Fruit fly (Drosophila melanogaster) whole organism, embryonic: ENCODE data around the gene Syx8.

Experiments
- Blimp-1 ChIP-seq: fragments of 200-800 bp; sonication (Bioruptor generic); optimal IDR thresholded peaks from 3 replicates; lab custom pipeline; 2018; ENCODE audit warnings: missing biosample characterization, missing genetic modification characterization, mild to moderate bottlenecking, moderate library complexity, missing genetic modification reagents
- CG12071 ChIP-seq: fragments of 200-800 bp; sonication (Bioruptor generic); optimal IDR thresholded peaks from 3 replicates; lab custom pipeline; 2018; ENCODE audit warnings: missing biosample characterization, mild to moderate bottlenecking, missing genetic modification characterization
- CG13287 ChIP-seq: fragments of 200-800 bp; sonication (Bioruptor generic); IDR thresholded peaks from 2 replicates; pipeline ENCODE4 v1.3.6; 2022; ENCODE audit warnings: missing biosample characterization, missing genetic modification characterization; ENCODE audit not compliant: partially characterized antibody
- CG14710 ChIP-seq: fragments of 200-800 bp; sonication (Bioruptor generic); optimal IDR thresholded peaks from 3 replicates; lab custom pipeline; 2019; ENCODE audit warnings: missing biosample characterization, mild to moderate bottlenecking, missing genetic modification characterization, moderate library complexity
- CG14965 ChIP-seq: fragments of 200-800 bp; sonication (Bioruptor generic); optimal IDR thresholded peaks from 2 replicates; lab custom pipeline; 2016; ENCODE audit warnings: missing biosample characterization, missing genetic modification characterization, borderline replicate concordance
- CG17186 ChIP-seq: fragments of 200-800 bp; sonication (Bioruptor generic); optimal IDR thresholded peaks from 3 replicates; lab custom pipeline; 2017; ENCODE audit warnings: missing biosample characterization, missing genetic modification reagents, missing genetic modification characterization
- CG17612 ChIP-seq: fragments of 200-800 bp; sonication (Bioruptor generic); IDR thresholded peaks from 2 replicates; pipeline ENCODE4 v1.3.6; 2022; ENCODE audit warnings: missing biosample characterization, missing genetic modification characterization
- CG17829 ChIP-seq: fragments of 200-800 bp; optimal IDR thresholded peaks from 2 replicates; lab custom pipeline; 2019; ENCODE audit warnings: missing biosample characterization, mild to moderate bottlenecking, missing genetic modification characterization, moderate library complexity
- CG18262 ChIP-seq: fragments of 200-800 bp; optimal IDR thresholded peaks from 3 replicates; lab custom pipeline; 2019; ENCODE audit warnings: missing biosample characterization, mild to moderate bottlenecking, missing genetic modification characterization, moderate library complexity
- CG2116 ChIP-seq: fragments of 200-800 bp; sonication (Bioruptor generic); optimal IDR thresholded peaks from 3 replicates; lab custom pipeline; 2018; ENCODE audit warnings: missing biosample characterization, mild to moderate bottlenecking, missing genetic modification characterization
- CG2712 ChIP-seq: fragments of 200-800 bp; optimal IDR thresholded peaks from 3 replicates; lab custom pipeline; 2019; ENCODE audit warnings: missing biosample characterization, mild to moderate bottlenecking, missing genetic modification characterization, moderate library complexity
- CG34422 ChIP-seq: fragments of 200-800 bp; sonication (Bioruptor generic); IDR thresholded peaks from 3 replicates; pipeline ENCODE4 v1.3.6; 2022; ENCODE audit warnings: missing biosample characterization, missing genetic modification characterization
- CG3995 ChIP-seq: fragments of 200-800 bp; sonication (Bioruptor generic); optimal IDR thresholded peaks from 3 replicates; lab custom pipeline; 2016; ENCODE audit warnings: missing biosample characterization, missing genetic modification characterization
- CG42726 ChIP-seq: fragments of 200-800 bp; sonication (Bioruptor generic); IDR thresholded peaks from 2 replicates; pipeline ENCODE4 v1.3.6; 2022; ENCODE audit warnings: missing biosample characterization, missing genetic modification characterization; ENCODE audit not compliant: partially characterized antibody
- CG4360 ChIP-seq: fragments of 200-800 bp; sonication (Bioruptor generic); IDR thresholded peaks from 2 replicates; pipeline ENCODE4 v1.3.6; 2022; ENCODE audit warnings: missing biosample characterization, missing genetic modification characterization
- CG4424 ChIP-seq: fragments of 200-800 bp; sonication (Bioruptor generic); optimal IDR thresholded peaks from 3 replicates; lab custom pipeline; 2016; ENCODE audit warnings: missing biosample characterization, missing genetic modification characterization
- CG4820 ChIP-seq: fragments of 200-800 bp; sonication (Bioruptor generic); optimal IDR thresholded peaks from 3 replicates; lab custom pipeline; 2016; ENCODE audit warnings: missing biosample characterization, missing genetic modification characterization
- CG6654 ChIP-seq: fragments of 200-800 bp; sonication (Bioruptor generic); optimal IDR thresholded peaks from 2 replicates; lab custom pipeline; 2017; ENCODE audit warnings: missing biosample characterization, mild to moderate bottlenecking, missing genetic modification characterization
- CG7745 ChIP-seq: fragments of 200-800 bp; sonication (Bioruptor generic); optimal IDR thresholded peaks from 2 replicates; lab custom pipeline; 2018; ENCODE audit warnings: missing biosample characterization, mild to moderate bottlenecking, missing genetic modification characterization, moderate library complexity
- CG8290 ChIP-seq, 3 experiments: fragments of 200-800 bp; sonication (Bioruptor generic); optimal IDR thresholded peaks; 2 replicates each; lab custom pipeline; 2016 to 2019; ENCODE audit warnings: missing biosample characterization in 3 of 3, missing genetic modification characterization in 3 of 3, mild to moderate bottlenecking in 2 of 3, moderate library complexity in 1 of 3
- CHES-1-like ChIP-seq: fragments of 200-800 bp; sonication (Bioruptor generic); optimal IDR thresholded peaks from 2 replicates; lab custom pipeline; 2016; ENCODE audit warnings: missing biosample characterization, missing genetic modification characterization
- CTCF ChIP-seq: fragments of 200-800 bp; sonication (Bioruptor generic); optimal IDR thresholded peaks from 2 replicates; lab custom pipeline; 2017; ENCODE audit warnings: missing biosample characterization, mild to moderate bottlenecking, missing genetic modification characterization, moderate library complexity
- CrebB ChIP-seq: fragments of 200-800 bp; sonication (Bioruptor generic); optimal IDR thresholded peaks from 3 replicates; lab custom pipeline; 2018; ENCODE audit warnings: missing biosample characterization, mild to moderate bottlenecking, missing genetic modification characterization
- Ets65A ChIP-seq: fragments of 200-800 bp; sonication (Bioruptor generic); peaks from one replicate; lab custom pipeline; 2016; ENCODE audit warnings: missing biosample characterization, missing genetic modification characterization
- Gsc ChIP-seq: fragments of 200-800 bp; sonication (Bioruptor generic); IDR thresholded peaks from 2 replicates; pipeline ENCODE4 v1.3.6; 2022; ENCODE audit warnings: missing biosample characterization, missing genetic modification characterization
- HmgD ChIP-seq: fragments of 200-800 bp; sonication (Bioruptor generic); optimal IDR thresholded peaks from 3 replicates; lab custom pipeline; 2016; ENCODE audit warnings: missing biosample characterization, missing genetic modification characterization
- Med ChIP-seq: fragments of 200-800 bp; sonication (Bioruptor generic); peaks from one replicate; lab custom pipeline; 2016; ENCODE audit warnings: missing biosample characterization, missing genetic modification characterization, mild to moderate bottlenecking, inconsistent platforms, moderate library complexity
- Mrtf ChIP-seq: fragments of 200-800 bp; sonication (Bioruptor generic); IDR thresholded peaks from 3 replicates; pipeline ENCODE4 v1.3.6; 2022; ENCODE audit warnings: missing biosample characterization, missing genetic modification characterization
- Myb ChIP-seq: fragments of 200-800 bp; sonication (Bioruptor generic); optimal IDR thresholded peaks from 2 replicates; lab custom pipeline; 2016; ENCODE audit warnings: missing biosample characterization, missing genetic modification characterization
- Oaz ChIP-seq: fragments of 200-800 bp; sonication (Bioruptor generic); IDR thresholded peaks from 2 replicates; pipeline ENCODE4 v1.3.6; 2022; ENCODE audit warnings: missing biosample characterization, missing genetic modification characterization
- Rfx ChIP-seq: fragments of 200-800 bp; sonication (Bioruptor generic); IDR thresholded peaks from 2 replicates; pipeline ENCODE4 v1.3.6; 2022; ENCODE audit warnings: missing biosample characterization, missing genetic modification characterization
- Xrp1 ChIP-seq: fragments of 200-800 bp; sonication (Bioruptor generic); IDR thresholded peaks from 2 replicates; pipeline ENCODE4 v1.3.6; 2022; ENCODE audit warnings: missing biosample characterization, missing genetic modification characterization
- ash1 ChIP-seq: fragments of 200-800 bp; sonication (Bioruptor generic); optimal IDR thresholded peaks from 2 replicates; lab custom pipeline; 2018; ENCODE audit warnings: missing biosample characterization, mild to moderate bottlenecking, missing genetic modification characterization
- bigmax ChIP-seq: fragments of 200-800 bp; sonication (Bioruptor generic); optimal IDR thresholded peaks from 2 replicates; lab custom pipeline; 2018; ENCODE audit warnings: missing biosample characterization, mild to moderate bottlenecking, missing genetic modification characterization
- bsh ChIP-seq, 2 experiments: fragments of 200-800 bp; sonication (Bioruptor generic); optimal IDR thresholded peaks; 2 replicates each; lab custom pipeline; 2017 to 2018; ENCODE audit warnings: mild to moderate bottlenecking in 2 of 2, missing biosample characterization in 2 of 2, missing genetic modification characterization in 2 of 2, moderate library complexity in 1 of 2
- btn ChIP-seq: fragments of 200-800 bp; sonication (Bioruptor generic); optimal IDR thresholded peaks from 2 replicates; lab custom pipeline; 2016; ENCODE audit warnings: missing biosample characterization, missing genetic modification characterization
- crc ChIP-seq: fragments of 200-800 bp; sonication (Bioruptor generic); optimal IDR thresholded peaks from 2 replicates; lab custom pipeline; 2016; ENCODE audit warnings: missing biosample characterization, missing genetic modification characterization
- ewg ChIP-seq: fragments of 200-800 bp; sonication (Bioruptor generic); optimal IDR thresholded peaks from 3 replicates; lab custom pipeline; 2017; ENCODE audit warnings: mild to moderate bottlenecking, missing biosample characterization, missing genetic modification reagents, missing genetic modification characterization
- fd96Cb ChIP-seq: fragments of 200-800 bp; sonication (Bioruptor generic); optimal IDR thresholded peaks from 2 replicates; lab custom pipeline; 2018; ENCODE audit warnings: missing biosample characterization, mild to moderate bottlenecking, missing genetic modification characterization, moderate library complexity
- lov ChIP-seq, 2 experiments: fragments of 200-800 bp in 1 of 2; fragments of >200 bp in 1 of 2; sonication (Bioruptor generic) in 1 of 2; IDR thresholded peaks in 1 of 2; optimal IDR thresholded peaks in 1 of 2; 2 replicates in 1 of 2; 3 replicates in 1 of 2; pipeline versions ENCODE4 v1.3.6 to Lab custom; 2017 to 2022; ENCODE audit warnings: missing biosample characterization in 1 of 2, missing genetic modification characterization in 1 of 2
- nmo ChIP-seq: fragments of 200-800 bp; sonication (Bioruptor generic); optimal IDR thresholded peaks from 2 replicates; lab custom pipeline; 2018; ENCODE audit warnings: missing biosample characterization, mild to moderate bottlenecking, missing genetic modification characterization, moderate library complexity
- onecut ChIP-seq: fragments of 200-800 bp; sonication (Bioruptor generic); IDR thresholded peaks from 2 replicates; pipeline ENCODE4 v1.3.6; 2022; ENCODE audit warnings: missing biosample characterization, missing genetic modification characterization
- pan ChIP-seq, 4 experiments: fragments of >200 bp in 3 of 4; fragments of 200-800 bp in 1 of 4; sonication (Bioruptor generic) in 1 of 4; optimal IDR thresholded peaks in 3 of 4; IDR thresholded peaks in 1 of 4; 2 replicates each; pipeline versions ENCODE4 v1.3.6 to Lab custom; 2017 to 2022; ENCODE audit warnings: missing biosample characterization in 2 of 4, missing genetic modification characterization in 2 of 4, mixed read lengths in 1 of 4
- ro ChIP-seq: fragments of 200-800 bp; sonication (Bioruptor generic); IDR thresholded peaks from 2 replicates; pipeline ENCODE4 v1.3.6; 2022; ENCODE audit warnings: missing biosample characterization, missing genetic modification characterization
- ssp ChIP-seq: fragments of 200-800 bp; sonication (Bioruptor generic); IDR thresholded peaks from 2 replicates; pipeline ENCODE4 v1.3.6; 2022; ENCODE audit warnings: missing biosample characterization, missing genetic modification characterization
- tgo ChIP-seq: fragments of 200-800 bp; sonication (Bioruptor generic); IDR thresholded peaks from 3 replicates; pipeline ENCODE4 v1.3.6; 2022; ENCODE audit warnings: missing biosample characterization, missing genetic modification characterization
- ttk ChIP-seq: fragments of 200-800 bp; sonication (Bioruptor generic); IDR thresholded peaks from 2 replicates; pipeline ENCODE4 v2.1.2; 2022; ENCODE audit warnings: missing biosample characterization, missing genetic modification characterization
- z ChIP-seq: fragments of 200-800 bp; sonication (Bioruptor generic); IDR thresholded peaks from 3 replicates; pipeline ENCODE4 v1.3.6; 2022; ENCODE audit warnings: missing biosample characterization, missing genetic modification characterization

Gene Syx8

DNA sequence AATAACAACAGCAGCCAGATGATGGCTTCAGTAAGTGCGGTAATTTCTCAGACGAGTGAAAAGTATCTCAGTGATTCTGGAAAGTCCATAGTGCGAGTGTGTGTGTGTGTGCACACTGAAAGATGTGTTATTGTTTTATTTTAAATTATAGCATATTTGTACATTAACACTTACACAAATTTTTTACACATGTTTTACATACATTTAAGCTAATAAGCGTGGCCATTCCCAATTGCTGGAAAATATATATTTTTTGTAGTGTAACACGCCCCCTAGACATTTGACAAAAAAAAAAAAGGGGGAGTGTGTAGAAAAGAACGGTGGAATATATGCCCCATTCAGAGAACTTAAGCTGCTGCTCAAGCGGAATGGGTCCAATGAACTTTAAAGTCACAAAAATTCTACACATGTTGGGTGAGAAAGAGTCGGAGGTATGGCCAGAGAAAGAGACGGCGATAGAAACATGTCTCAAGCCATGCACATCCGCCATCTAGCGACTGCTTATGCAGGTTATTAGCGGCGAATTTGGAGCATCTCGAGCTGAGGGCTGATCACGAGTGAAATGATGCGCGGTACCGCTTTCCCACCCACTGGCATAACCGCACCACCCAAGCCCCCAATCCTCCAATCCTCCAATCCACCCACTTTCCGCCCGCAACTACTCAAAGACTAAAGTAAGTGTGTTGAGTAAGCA, 45.1 kb upstream of the Syx8 start:
- no peak for TF ChIP-seq CG3995 (GFP tag; lab: Kevin White, UChicago)
- TF ChIP-seq Rfx (GFP tag; lab: Robert Waterston, UW): no peak
- TF ChIP-seq CHES-1-like (GFP tag; lab: Kevin White, UChicago): no peak
- no peak for TF ChIP-seq pan (optimal IDR thresholded peaks at IDR 0.05; lab: Kevin White, UChicago)
- peak in 1 of 2 experiments; percentile 20 for TF ChIP-seq pan (GFP tag; optimal IDR thresholded peaks at IDR 0.05 in 1 of 2, IDR thresholded peaks at IDR 0.05 in 1 of 2)
- TF ChIP-seq CG2116: no peak
- TF ChIP-seq HmgD: no peak
- peak; percentile 54 for TF ChIP-seq Ets65A (GFP tag; lab: Kevin White, UChicago)
- peak; percentile 77 for TF ChIP-seq CTCF
- TF ChIP-seq tgo: 0 out of 3 replicates have a peak, but pooled peaks have one; percentile 14
- TF ChIP-seq CrebB: no peak
- TF ChIP-seq CG17612 (GFP tag; lab: Robert Waterston, UW): no peak
- TF ChIP-seq Blimp-1 (GFP tag; lab: Kevin White, UChicago): peak; percentile 44
- TF ChIP-seq Oaz: no peak
- TF ChIP-seq ewg (GFP tag; lab: Kevin White, UChicago): no peak
- TF ChIP-seq CG34422: 0 out of 3 replicates have a peak, but pooled peaks have one; percentile 38
- no peak for TF ChIP-seq lov (optimal IDR thresholded peaks at IDR 0.05; lab: Kevin White, UChicago)
- 0 out of 3 replicates have a peak, but pooled peaks have one; percentile 30 for TF ChIP-seq lov (GFP tag; IDR thresholded peaks at IDR 0.05; lab: Robert Waterston, UW)
- TF ChIP-seq onecut (GFP tag; lab: Robert Waterston, UW): no peak
- TF ChIP-seq crc (GFP tag; lab: Kevin White, UChicago): no peak
- no peak for TF ChIP-seq CG17829
- peak; percentile 3 for TF ChIP-seq fd96Cb (tag; lab: Kevin White, UChicago)
- no peak for TF ChIP-seq btn (GFP tag; lab: Kevin White, UChicago)
- peak; percentile 23 for TF ChIP-seq CG8290 (GFP tag; optimal IDR thresholded peaks at IDR 0.05; lab: Kevin White, UChicago)
- TF ChIP-seq CG8290 (tag; optimal IDR thresholded peaks at IDR 0.05; lab: Kevin White, UChicago): no peak
- no peak for TF ChIP-seq ttk (GFP tag; lab: Robert Waterston, UW)
- no peak for TF ChIP-seq Myb (GFP tag; lab: Kevin White, UChicago)
- TF ChIP-seq CG4424: peak; percentile 26
- TF ChIP-seq Xrp1 (GFP tag; lab: Robert Waterston, UW): peak; percentile 18; the same call in 1 of the 2 replicates
- 0 out of 3 replicates have a peak, but pooled peaks have one; percentile 30 for TF ChIP-seq z (GFP tag; lab: Robert Waterston, UW)
- no peak for TF ChIP-seq ash1 (GFP tag; lab: Kevin White, UChicago)
- no peak for TF ChIP-seq ssp
- peak; percentile 16 for TF ChIP-seq nmo (GFP tag; lab: Kevin White, UChicago)
- peak; percentile 68 for TF ChIP-seq Med (GFP tag; lab: Kevin White, UChicago)
- peak in 1 of 2 experiments; percentile 16 for TF ChIP-seq bsh (GFP tag; optimal IDR thresholded peaks at IDR 0.05; lab: Kevin White, UChicago)
- no peak for TF ChIP-seq CG13287 (GFP tag; lab: Robert Waterston, UW)
- TF ChIP-seq CG4360 (GFP tag; lab: Robert Waterston, UW): 0 out of 2 replicates have a peak, but pooled peaks have one; percentile 9
- peak; percentile 15 for TF ChIP-seq CG2712
- TF ChIP-seq CG42726: no peak
- TF ChIP-seq Mrtf (GFP tag; lab: Robert Waterston, UW): no peak
- TF ChIP-seq CG4820 (GFP tag; lab: Kevin White, UChicago): no peak
- TF ChIP-seq CG7745 (tag; lab: Kevin White, UChicago): no peak
- TF ChIP-seq CG12071 (GFP tag; lab: Kevin White, UChicago): no peak
- no peak for TF ChIP-seq CG14965
- TF ChIP-seq CG14710 (tag; lab: Kevin White, UChicago): peak; percentile 25
- TF ChIP-seq CG6654 (GFP tag; lab: Kevin White, UChicago): no peak
- peak; percentile 26 for TF ChIP-seq CG18262
- TF ChIP-seq ro (GFP tag; lab: Robert Waterston, UW): no peak
- no peak for TF ChIP-seq bigmax (GFP tag; lab: Kevin White, UChicago)
- TF ChIP-seq Gsc (GFP tag; lab: Robert Waterston, UW): no peak
- TF ChIP-seq CG17186: no peak
